Worm (Caenorhabditis elegans): Measurements from ENCODE around the gene ndub-5.

DNA sequence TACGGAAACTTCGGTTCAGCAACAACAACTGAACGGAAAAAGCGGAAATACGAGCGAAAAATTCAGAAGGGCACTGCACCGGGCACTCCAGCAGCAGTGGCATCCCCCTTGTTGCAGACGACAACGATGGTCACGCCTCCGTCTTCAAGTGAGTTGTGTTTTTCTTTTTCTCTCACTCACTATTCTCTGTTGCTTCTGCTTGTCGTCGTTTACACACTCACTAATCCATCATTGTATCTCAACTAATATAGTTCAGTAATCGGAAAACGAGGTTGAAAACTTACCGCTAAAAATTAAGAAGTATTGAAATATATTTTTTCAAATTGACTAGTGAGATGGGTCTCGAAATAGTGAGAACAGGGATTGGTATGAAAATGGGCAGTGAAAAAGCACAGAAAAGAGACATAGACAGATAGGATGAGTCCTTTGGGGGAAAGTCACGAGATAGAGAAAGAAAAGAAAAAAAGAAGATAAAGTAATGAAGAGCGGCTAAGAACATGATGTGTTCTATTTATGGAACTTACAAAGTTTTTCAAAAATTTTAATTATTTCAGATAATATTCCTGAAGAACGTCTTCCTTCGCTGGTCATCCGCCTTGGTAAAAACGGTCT lies 27.9 kb downstream of the ndub-5 start:
- TF ChIP-seq nhr-20 (tag; optimal IDR thresholded peaks at IDR 0.05) (peak; percentile 0), zag-1 (tag; optimal IDR thresholded peaks at IDR 0.05) (no peak), skn-1 (tag; optimal IDR thresholded peaks at IDR 0.05) (no peak), mep-1 (tag; optimal IDR thresholded peaks at IDR 0.05) (no peak), unc-86 (tag; optimal IDR thresholded peaks at IDR 0.05) (no peak)
